Worm (Caenorhabditis elegans) whole organism, L4 larva: Measurements from ENCODE around the gene F42G4.6.

Experiments
- D1046.2 ChIP-seq: fragments of 200-800 bp; sonication (Bioruptor generic); IDR thresholded peaks from 2 replicates; pipeline ENCODE4 v1.3.6; 2022; ENCODE audit warnings: missing genetic modification characterization, missing compliant biosample characterization
- F10B5.3 ChIP-seq: sonication (generic microtip); optimal IDR thresholded peaks from 2 replicates; lab custom pipeline; 2016; ENCODE audit warnings: mild to moderate bottlenecking, missing genetic modification characterization, missing compliant biosample characterization
- F37D6.2 ChIP-seq: sonication (generic microtip); optimal IDR thresholded peaks from 2 replicates; lab custom pipeline; 2016; ENCODE audit warnings: mild to moderate bottlenecking, missing genetic modification characterization, missing compliant biosample characterization
- R02D3.7 ChIP-seq: fragments of 150-350 bp; sonication (generic microtip); optimal IDR thresholded peaks from 3 replicates; lab custom pipeline; 2014; ENCODE audit warnings: missing biosample characterization, missing genetic modification characterization
- T20F7.1 ChIP-seq: fragments of 200-800 bp; sonication (Bioruptor generic); optimal IDR thresholded peaks from 2 replicates; lab custom pipeline; 2018; ENCODE audit warnings: mild to moderate bottlenecking, missing genetic modification characterization, missing compliant biosample characterization
- Y5F2A.4 ChIP-seq: fragments of 200-800 bp; sonication (Bioruptor generic); optimal IDR thresholded peaks from 2 replicates; lab custom pipeline; 2018; ENCODE audit warnings: mild to moderate bottlenecking, missing genetic modification characterization, missing compliant biosample characterization
- ZK337.2 ChIP-seq: fragments of 200-800 bp; sonication (Bioruptor generic); IDR thresholded peaks from 2 replicates; pipeline ENCODE4 v1.3.6; 2022; ENCODE audit warnings: missing genetic modification reagents, missing genetic modification characterization, missing compliant biosample characterization
- ZK546.5 ChIP-seq, 2 experiments: sonication (generic microtip); optimal IDR thresholded peaks; 2 replicates each; lab custom pipeline; 2017; ENCODE audit warnings: missing biosample characterization in 2 of 2, missing genetic modification characterization in 2 of 2
- aha-1 ChIP-seq: fragments of 150-350 bp; peaks from one replicate; lab custom pipeline; 2014; ENCODE audit warnings: missing biosample characterization, missing genetic modification characterization
- arid-1 ChIP-seq: fragments of 200-800 bp; sonication (Bioruptor generic); conservative IDR thresholded peaks from 2 replicates; pipeline ENCODE4 v1.3.6; 2022; ENCODE audit warnings: missing genetic modification reagents, missing genetic modification characterization, missing compliant biosample characterization
- ceh-32 ChIP-seq: sonication (generic microtip); optimal IDR thresholded peaks from 2 replicates; lab custom pipeline; 2016; ENCODE audit warnings: mild to moderate bottlenecking, missing genetic modification characterization, missing compliant biosample characterization; ENCODE audit not compliant: poor library complexity
- ceh-44 ChIP-seq: fragments of 200-800 bp; sonication (Bioruptor generic); IDR thresholded peaks from 2 replicates; pipeline ENCODE4 v1.3.6; 2022; ENCODE audit warnings: missing genetic modification reagents, missing genetic modification characterization, missing compliant biosample characterization
- ceh-82 ChIP-seq: sonication (generic microtip); optimal IDR thresholded peaks from 2 replicates; lab custom pipeline; 2017; ENCODE audit warnings: missing biosample characterization, missing genetic modification characterization
- ces-1 ChIP-seq: fragments of 150-350 bp; sonication (generic microtip); optimal IDR thresholded peaks from 4 replicates; lab custom pipeline; 2014; ENCODE audit warnings: missing biosample characterization, missing genetic modification reagents, missing genetic modification characterization
- ctbp-1 ChIP-seq: fragments of 200-800 bp; sonication (Bioruptor generic); IDR thresholded peaks from 2 replicates; pipeline ENCODE4 v1.3.6; 2022; ENCODE audit warnings: missing genetic modification reagents, missing genetic modification characterization, missing compliant biosample characterization
- daf-12 ChIP-seq: fragments of 150-350 bp; optimal IDR thresholded peaks from 2 replicates; lab custom pipeline; 2014; ENCODE audit warnings: missing biosample characterization, missing genetic modification reagents, missing genetic modification characterization
- daf-16 ChIP-seq, 3 experiments: sonication (generic microtip); optimal IDR thresholded peaks; 2 replicates each; lab custom pipeline; 2016 to 2017; ENCODE audit warnings: missing genetic modification characterization in 3 of 3, missing genetic modification reagents in 3 of 3, mild to moderate bottlenecking in 2 of 3, missing compliant biosample characterization in 2 of 3, missing biosample characterization in 1 of 3, moderate library complexity in 1 of 3
- daf-19 ChIP-seq: fragments of 200-800 bp; sonication (Bioruptor generic); conservative IDR thresholded peaks from 2 replicates; pipeline ENCODE4 v1.3.6; 2022; ENCODE audit warnings: missing genetic modification characterization, missing compliant biosample characterization
- daf-8 ChIP-seq: fragments of 200-800 bp; sonication (Bioruptor generic); IDR thresholded peaks from 2 replicates; pipeline ENCODE4 v1.3.6; 2022; ENCODE audit warnings: missing genetic modification characterization, missing compliant biosample characterization
- dmd-6 ChIP-seq: fragments of 200-800 bp; sonication (Bioruptor generic); IDR thresholded peaks from 2 replicates; pipeline ENCODE4 v1.3.6; 2022; ENCODE audit warnings: missing genetic modification reagents, missing genetic modification characterization, missing compliant biosample characterization
- dmd-9 ChIP-seq: fragments of 200-800 bp; sonication (Bioruptor generic); IDR thresholded peaks from 2 replicates; pipeline ENCODE4 v1.3.6; 2022; ENCODE audit warnings: missing genetic modification reagents, missing genetic modification characterization, missing compliant biosample characterization
- dpl-1 ChIP-seq: fragments of 150-350 bp; optimal IDR thresholded peaks from 2 replicates; lab custom pipeline; 2014; ENCODE audit warnings: missing biosample characterization, missing genetic modification reagents, missing genetic modification characterization
- duxl-1 ChIP-seq: sonication (generic microtip); optimal IDR thresholded peaks from 2 replicates; lab custom pipeline; 2016; ENCODE audit warnings: mild to moderate bottlenecking, missing genetic modification characterization, moderate library complexity, missing compliant biosample characterization; ENCODE audit not compliant: poor library complexity
- dve-1 ChIP-seq: sonication (generic microtip); optimal IDR thresholded peaks from 2 replicates; lab custom pipeline; 2017; ENCODE audit warnings: antibody characterized with exemption, mild to moderate bottlenecking, missing genetic modification characterization, missing compliant biosample characterization; ENCODE audit not compliant: insufficient read depth
- egl-27 ChIP-seq: sonication (generic microtip); optimal IDR thresholded peaks from 3 replicates; lab custom pipeline; 2017; ENCODE audit warnings: missing biosample characterization, missing genetic modification reagents, missing genetic modification characterization
- egl-43 ChIP-seq: fragments of 200-800 bp; sonication (Bioruptor generic); IDR thresholded peaks from 2 replicates; pipeline ENCODE4 v1.3.6; 2022; ENCODE audit warnings: missing genetic modification reagents, missing genetic modification characterization, missing compliant biosample characterization
- gei-8 ChIP-seq: fragments of 200-800 bp; sonication (Bioruptor generic); optimal IDR thresholded peaks from 2 replicates; lab custom pipeline; 2018; ENCODE audit warnings: mild to moderate bottlenecking, missing genetic modification characterization, missing compliant biosample characterization
- hif-1 ChIP-seq, 2 experiments: sonication (generic microtip); optimal IDR thresholded peaks; 2 replicates each; lab custom pipeline; 2016 to 2017; ENCODE audit warnings: missing compliant biosample characterization in 2 of 2, missing genetic modification characterization in 2 of 2, missing genetic modification reagents in 2 of 2, missing genotype in 2 of 2, mild to moderate bottlenecking in 1 of 2
- hlh-11 ChIP-seq: fragments of 200-800 bp; sonication (Bioruptor generic); optimal IDR thresholded peaks from 2 replicates; lab custom pipeline; 2018; ENCODE audit warnings: mild to moderate bottlenecking, missing genetic modification characterization, missing compliant biosample characterization
- jun-1 ChIP-seq: fragments of 150-350 bp; optimal IDR thresholded peaks from 2 replicates; lab custom pipeline; 2014; ENCODE audit warnings: missing biosample characterization, missing genetic modification reagents, missing genetic modification characterization
- lin-1 ChIP-seq: fragments of 200-800 bp; sonication (Bioruptor generic); IDR thresholded peaks from 2 replicates; pipeline ENCODE4 v1.3.6; 2022; ENCODE audit warnings: missing genetic modification reagents, missing genetic modification characterization, missing compliant biosample characterization
- lin-15B ChIP-seq: fragments of 150-350 bp; sonication (generic microtip); optimal IDR thresholded peaks from 3 replicates; lab custom pipeline; 2014; ENCODE audit warnings: missing biosample characterization, missing genetic modification characterization
- lin-29 ChIP-seq: fragments of 200-800 bp; sonication (Bioruptor generic); IDR thresholded peaks from 2 replicates; pipeline ENCODE4 v1.3.6; 2022; ENCODE audit warnings: missing genetic modification reagents, missing genetic modification characterization, missing compliant biosample characterization
- lin-38 ChIP-seq: fragments of 200-800 bp; sonication (Bioruptor generic); IDR thresholded peaks from 2 replicates; pipeline ENCODE4 v1.3.6; 2022; ENCODE audit warnings: missing genetic modification reagents, missing genetic modification characterization, missing compliant biosample characterization
- lsy-2 ChIP-seq, 2 experiments: fragments of 150-350 bp in 1 of 2; sonication (generic microtip) in 1 of 2; optimal IDR thresholded peaks; 2 replicates each; lab custom pipeline; 2014 to 2017; ENCODE audit warnings: missing biosample characterization in 2 of 2, missing genetic modification characterization in 2 of 2
- madf-5 ChIP-seq, 2 experiments: fragments of 200-800 bp; sonication (Bioruptor generic); IDR thresholded peaks; 2 replicates each; pipeline ENCODE4 v1.3.6; 2022; ENCODE audit warnings: missing compliant biosample characterization in 2 of 2, missing genetic modification characterization in 2 of 2
- madf-9 ChIP-seq: fragments of 200-800 bp; sonication (Bioruptor generic); conservative IDR thresholded peaks from 2 replicates; pipeline ENCODE4 v1.3.6; 2022; ENCODE audit warnings: missing genetic modification reagents, missing genetic modification characterization, missing compliant biosample characterization
- mdl-1 ChIP-seq, 2 experiments: fragments of 150-350 bp in 1 of 2; sonication (generic microtip) in 1 of 2; optimal IDR thresholded peaks; 2 replicates each; lab custom pipeline; 2014 to 2017; ENCODE audit warnings: missing biosample characterization in 2 of 2, missing genetic modification characterization in 2 of 2
- nhr-10 ChIP-seq: fragments of 150-350 bp; optimal IDR thresholded peaks from 2 replicates; lab custom pipeline; 2014; ENCODE audit warnings: missing biosample characterization, missing genetic modification characterization
- nhr-237 ChIP-seq: sonication (generic microtip); optimal IDR thresholded peaks from 2 replicates; lab custom pipeline; 2017; ENCODE audit warnings: missing biosample characterization, missing genetic modification characterization
- nhr-25 ChIP-seq: sonication (generic microtip); optimal IDR thresholded peaks from 2 replicates; lab custom pipeline; 2017; ENCODE audit warnings: missing genetic modification characterization, mild to moderate bottlenecking, missing compliant biosample characterization, antibody characterized with exemption, moderate library complexity, borderline replicate concordance; ENCODE audit not compliant: insufficient read depth
- pqm-1 ChIP-seq: sonication (generic microtip); optimal IDR thresholded peaks from 2 replicates; lab custom pipeline; 2017; ENCODE audit warnings: missing biosample characterization, missing genetic modification characterization
- skn-1 ChIP-seq: fragments of 150-350 bp; optimal IDR thresholded peaks from 2 replicates; lab custom pipeline; 2014; ENCODE audit warnings: missing biosample characterization, missing genetic modification characterization
- spr-1 ChIP-seq: sonication (generic microtip); optimal IDR thresholded peaks from 2 replicates; lab custom pipeline; 2016; ENCODE audit warnings: mild to moderate bottlenecking, missing genetic modification characterization, missing compliant biosample characterization
- unc-39 ChIP-seq: sonication (generic microtip); optimal IDR thresholded peaks from 2 replicates; lab custom pipeline; 2017; ENCODE audit warnings: missing biosample characterization, missing genetic modification characterization
- unc-62 ChIP-seq, 3 experiments: fragments of 150-350 bp in 1 of 3; sonication (generic microtip); optimal IDR thresholded peaks in 2 of 3; peaks in 1 of 3; 1 replicate in 1 of 3; 2 replicates in 2 of 3; lab custom pipeline; 2014 to 2017; ENCODE audit warnings: missing biosample characterization in 3 of 3, missing genetic modification characterization in 3 of 3, missing genetic modification reagents in 3 of 3, missing genotype in 1 of 3
- zag-1 ChIP-seq: fragments of 150-350 bp; optimal IDR thresholded peaks from 2 replicates; lab custom pipeline; 2014; ENCODE audit warnings: missing biosample characterization, missing genetic modification characterization
- zfp-2 ChIP-seq: sonication (generic microtip); optimal IDR thresholded peaks from 2 replicates; lab custom pipeline; 2016; ENCODE audit warnings: mild to moderate bottlenecking, missing genetic modification characterization, missing compliant biosample characterization

The F42G4.6 gene

ce11 chrII:13117135-13117534 is 38.0 kb downstream of the F42G4.6 start, which contains the start of gene gfm-1 (continued):
- TF ChIP-seq nhr-25 (tag; lab: Kevin White, UChicago) (no peak), unc-62 (GFP tag; optimal IDR thresholded peaks at IDR 0.05 in 1 of 2; lab: Kevin White, UChicago) (no peak), unc-62 (tag; optimal IDR thresholded peaks at IDR 0.05; lab: Kevin White, UChicago) (no peak), F37D6.2 (tag; lab: Kevin White, UChicago) (peak; percentile 8), daf-16 (GFP tag; optimal IDR thresholded peaks at IDR 0.05; lab: Kevin White, UChicago) (peak; percentile 22 to 60), daf-16 (tag; optimal IDR thresholded peaks at IDR 0.05; lab: Kevin White, UChicago) (peak; percentile 68), zfp-2 (tag; lab: Kevin White, UChicago) (no peak), lsy-2 (tag; optimal IDR thresholded peaks at IDR 0.05; lab: Kevin White, UChicago) (peak in 1 of 2 experiments; percentile 78), unc-39 (no peak), nhr-237 (no peak), madf-5 (GFP tag; IDR thresholded peaks at IDR 0.05; lab: Robert Waterston, UW) (no peak), R02D3.7 (tag; lab: Kevin White, UChicago) (no peak), hlh-11 (no peak), lin-15B (tag; lab: Kevin White, UChicago) (peak; percentile 8), ctbp-1 (GFP tag; lab: Robert Waterston, UW) (no peak), gei-8 (GFP tag; lab: Kevin White, UChicago) (no peak), dmd-6 (GFP tag; lab: Robert Waterston, UW) (peak; percentile 62), mdl-1 (tag; optimal IDR thresholded peaks at IDR 0.05; lab: Kevin White, UChicago) (no peak), lin-1 (no peak), skn-1 (tag; lab: Kevin White, UChicago) (no peak)

ce11 chrII:13122720-13123119 is 43.5 kb downstream of the F42G4.6 start, which contains the start of gene bath-45:
TSS of gene bath-45 (plus strand) at chrII:13123020.
- TF ChIP-seq D1046.2 (GFP tag; lab: Robert Waterston, UW) = no peak
- TF ChIP-seq madf-9 (GFP tag; lab: Robert Waterston, UW) = no peak
- no peak for TF ChIP-seq ceh-32 (tag; lab: Kevin White, UChicago)
- no peak for TF ChIP-seq ceh-82 (tag; lab: Kevin White, UChicago)
- TF ChIP-seq T20F7.1 (GFP tag; lab: Kevin White, UChicago) = no peak
- no peak for TF ChIP-seq arid-1
- TF ChIP-seq aha-1 = no peak
- no peak for TF ChIP-seq duxl-1 (tag; lab: Kevin White, UChicago)
- TF ChIP-seq zag-1 (tag; lab: Kevin White, UChicago) = no peak
- no peak for TF ChIP-seq unc-62 (GFP tag; optimal IDR thresholded peaks at IDR 0.05 in 1 of 2; lab: Kevin White, UChicago)
- no peak for TF ChIP-seq unc-62 (tag; optimal IDR thresholded peaks at IDR 0.05; lab: Kevin White, UChicago)
- no peak for TF ChIP-seq daf-19 (GFP tag; lab: Robert Waterston, UW)
- no peak for TF ChIP-seq daf-12 (tag; lab: Kevin White, UChicago)
- no peak for TF ChIP-seq hlh-11
- TF ChIP-seq nhr-10 (tag; lab: Kevin White, UChicago) = no peak
- TF ChIP-seq dve-1 (tag; lab: Kevin White, UChicago) = no peak
- no peak for TF ChIP-seq pqm-1 (tag; lab: Kevin White, UChicago)
- no peak for TF ChIP-seq nhr-237

- TF ChIP-seq daf-8 (GFP tag; lab: Robert Waterston, UW) (no peak), dpl-1 (no peak), dmd-9 (GFP tag; lab: Robert Waterston, UW) (no peak), Y5F2A.4 (GFP tag; lab: Kevin White, UChicago) (no peak), spr-1 (tag; lab: Kevin White, UChicago) (no peak), ZK546.5 (tag; optimal IDR thresholded peaks at IDR 0.05; lab: Kevin White, UChicago) (no peak), egl-27 (no peak), ceh-44 (GFP tag; lab: Robert Waterston, UW) (no peak), lin-29 (GFP tag; lab: Robert Waterston, UW) (no peak), D1046.2 (GFP tag; lab: Robert Waterston, UW) (no peak), lin-38 (GFP tag; lab: Robert Waterston, UW) (no peak), ZK337.2 (GFP tag; lab: Robert Waterston, UW) (no peak), ces-1 (no peak), F10B5.3 (tag; lab: Kevin White, UChicago) (no peak), egl-43 (GFP tag; lab: Robert Waterston, UW) (no peak), jun-1 (no peak), hif-1 (tag; optimal IDR thresholded peaks at IDR 0.05; lab: Kevin White, UChicago) (no peak)
Measured at ce11 chrII:13129602-13130001, 50.4 kb downstream of the F42G4.6 start, which contains the start of gene F29C12.6. TSS of gene F29C12.6 (plus strand) at chrII:13129902.
